Fruit fly (Drosophila melanogaster) whole organism, embryonic: ENCODE results near the gene CG32225.
A peak's percentile ranks its signal among the peaks of the same experiment; 100 is the strongest.

ENCODE experiments used
- Bgb ChIP-seq: fragments of 200-800 bp; sonication (Bioruptor generic); IDR thresholded peaks from 2 replicates; pipeline ENCODE4 v1.3.6; 2022; ENCODE audit warnings: missing biosample characterization, missing genetic modification characterization; ENCODE audit not compliant: partially characterized antibody
- CG10321 ChIP-seq: fragments of 200-800 bp; sonication (Bioruptor generic); IDR thresholded peaks from 2 replicates; pipeline ENCODE4 v1.3.6; 2022; ENCODE audit warnings: missing biosample characterization, missing genetic modification characterization
- CG10462 ChIP-seq: fragments of 200-800 bp; sonication (Bioruptor generic); optimal IDR thresholded peaks from 2 replicates; lab custom pipeline; 2016; ENCODE audit warnings: missing biosample characterization, missing genetic modification characterization
- CG10543 ChIP-seq: fragments of 200-800 bp; sonication (Bioruptor generic); optimal IDR thresholded peaks from 3 replicates; lab custom pipeline; 2017; ENCODE audit warnings: missing biosample characterization, mild to moderate bottlenecking, missing genetic modification characterization, moderate library complexity
- CG11085 ChIP-seq: fragments of 200-800 bp; sonication (Bioruptor generic); IDR thresholded peaks from 2 replicates; pipeline ENCODE4 v1.3.6; 2022; ENCODE audit warnings: missing biosample characterization, missing genetic modification characterization
- CG11247 ChIP-seq: fragments of 200-800 bp; sonication (Bioruptor generic); IDR thresholded peaks from 2 replicates; pipeline ENCODE4 v1.3.6; 2022; ENCODE audit warnings: missing biosample characterization, missing genetic modification characterization
- CG13775 ChIP-seq: fragments of 200-800 bp; sonication (Bioruptor generic); optimal IDR thresholded peaks from 3 replicates; lab custom pipeline; 2017; ENCODE audit warnings: missing biosample characterization, mild to moderate bottlenecking, missing genetic modification characterization
- CG14014 ChIP-seq: fragments of 200-800 bp; sonication (Bioruptor generic); IDR thresholded peaks from 2 replicates; pipeline ENCODE4 v1.3.6; 2022; ENCODE audit warnings: missing biosample characterization, missing genetic modification characterization
- CG14710 ChIP-seq: fragments of 200-800 bp; sonication (Bioruptor generic); optimal IDR thresholded peaks from 3 replicates; lab custom pipeline; 2019; ENCODE audit warnings: missing biosample characterization, mild to moderate bottlenecking, missing genetic modification characterization, moderate library complexity
- CG15269 ChIP-seq: fragments of 200-800 bp; sonication (Bioruptor generic); optimal IDR thresholded peaks from 2 replicates; lab custom pipeline; 2018; ENCODE audit warnings: missing biosample characterization, mild to moderate bottlenecking, missing genetic modification characterization, moderate library complexity
- CG16863 ChIP-seq: fragments of 200-800 bp; sonication (Bioruptor generic); optimal IDR thresholded peaks from 3 replicates; lab custom pipeline; 2016; ENCODE audit warnings: missing biosample characterization, missing genetic modification characterization
- CG17829 ChIP-seq: fragments of 200-800 bp; optimal IDR thresholded peaks from 2 replicates; lab custom pipeline; 2019; ENCODE audit warnings: missing biosample characterization, mild to moderate bottlenecking, missing genetic modification characterization, moderate library complexity
- CG2875 ChIP-seq: fragments of 200-800 bp; sonication (Bioruptor generic); optimal IDR thresholded peaks from 2 replicates; lab custom pipeline; 2017; ENCODE audit warnings: missing biosample characterization, mild to moderate bottlenecking, missing genetic modification characterization, missing genetic modification reagents
- CG30020 ChIP-seq: fragments of 200-800 bp; optimal IDR thresholded peaks from 2 replicates; lab custom pipeline; 2019; ENCODE audit warnings: missing biosample characterization, mild to moderate bottlenecking, missing genetic modification characterization, moderate library complexity
- CG4328 ChIP-seq: fragments of 200-800 bp; sonication (Bioruptor generic); optimal IDR thresholded peaks from 3 replicates; lab custom pipeline; 2017; ENCODE audit warnings: missing biosample characterization, missing genetic modification reagents, missing genetic modification characterization
- CG4617 ChIP-seq: fragments of 200-800 bp; sonication (Bioruptor generic); optimal IDR thresholded peaks from 3 replicates; lab custom pipeline; 2016; ENCODE audit warnings: missing biosample characterization, missing genetic modification characterization, borderline replicate concordance
- CG6683 ChIP-seq: fragments of 200-800 bp; sonication (Bioruptor generic); optimal IDR thresholded peaks from 2 replicates; lab custom pipeline; 2017; ENCODE audit warnings: missing biosample characterization, mild to moderate bottlenecking, missing genetic modification characterization, missing genetic modification reagents
- CG7786 ChIP-seq: fragments of 200-800 bp; sonication (Bioruptor generic); optimal IDR thresholded peaks from 2 replicates; lab custom pipeline; 2016; ENCODE audit warnings: missing biosample characterization, missing genetic modification characterization
- CG8944 ChIP-seq: fragments of 200-800 bp; sonication (Bioruptor generic); optimal IDR thresholded peaks from 3 replicates; lab custom pipeline; 2016; ENCODE audit warnings: missing biosample characterization, missing genetic modification characterization
- CG9876 ChIP-seq: fragments of 200-800 bp; sonication (Bioruptor generic); optimal IDR thresholded peaks from 2 replicates; lab custom pipeline; 2016; ENCODE audit warnings: missing biosample characterization, missing genetic modification characterization
- Dll ChIP-seq: fragments of 200-800 bp; sonication (Bioruptor generic); IDR thresholded peaks from 4 replicates; pipeline ENCODE4 v1.3.6; 2022; ENCODE audit warnings: missing biosample characterization, missing genetic modification characterization; ENCODE audit not compliant: partially characterized antibody
- Dref ChIP-seq: fragments of 200-800 bp; sonication (Bioruptor generic); IDR thresholded peaks from 2 replicates; pipeline ENCODE4 v1.3.6; 2022; ENCODE audit warnings: missing biosample characterization, missing genetic modification characterization
- Elba2 ChIP-seq: fragments of 200-800 bp; sonication (Bioruptor generic); optimal IDR thresholded peaks from 3 replicates; lab custom pipeline; 2016; ENCODE audit warnings: missing biosample characterization, missing genetic modification characterization
- Max ChIP-seq: fragments of 200-800 bp; sonication (Bioruptor generic); optimal IDR thresholded peaks from 2 replicates; lab custom pipeline; 2016; ENCODE audit warnings: missing biosample characterization, mild to moderate bottlenecking, missing genetic modification characterization
- Med ChIP-seq: fragments of 200-800 bp; sonication (Bioruptor generic); peaks from one replicate; lab custom pipeline; 2016; ENCODE audit warnings: missing biosample characterization, missing genetic modification characterization, mild to moderate bottlenecking, inconsistent platforms, moderate library complexity
- Myb ChIP-seq: fragments of 200-800 bp; sonication (Bioruptor generic); optimal IDR thresholded peaks from 2 replicates; lab custom pipeline; 2016; ENCODE audit warnings: missing biosample characterization, missing genetic modification characterization
- Nf-YA ChIP-seq: fragments of 200-800 bp; sonication (Bioruptor generic); IDR thresholded peaks from 2 replicates; pipeline ENCODE4 v1.3.6; 2022; ENCODE audit warnings: missing biosample characterization, missing genetic modification characterization
- Side ChIP-seq: fragments of 200-800 bp; sonication (Bioruptor generic); optimal IDR thresholded peaks from 2 replicates; lab custom pipeline; 2016; ENCODE audit warnings: missing biosample characterization, missing genetic modification characterization
- Tbp ChIP-seq: fragments of >200 bp; optimal IDR thresholded peaks from 2 replicates; lab custom pipeline; 2018; ENCODE audit warnings: missing biosample characterization, missing genetic modification characterization
- Xrp1 ChIP-seq: fragments of 200-800 bp; sonication (Bioruptor generic); IDR thresholded peaks from 2 replicates; pipeline ENCODE4 v1.3.6; 2022; ENCODE audit warnings: missing biosample characterization, missing genetic modification characterization
- abd-A ChIP-seq: fragments of 200-800 bp; sonication (Bioruptor generic); optimal IDR thresholded peaks from 3 replicates; lab custom pipeline; 2019; ENCODE audit warnings: missing biosample characterization, mild to moderate bottlenecking, missing genetic modification characterization, moderate library complexity
- ase ChIP-seq: fragments of 200-800 bp; sonication (Bioruptor generic); IDR thresholded peaks from 3 replicates; pipeline ENCODE4 v1.3.6; 2022; ENCODE audit warnings: missing biosample characterization, missing genetic modification characterization
- az2 ChIP-seq: fragments of 200-800 bp; sonication (Bioruptor generic); optimal IDR thresholded peaks from 3 replicates; lab custom pipeline; 2016; ENCODE audit warnings: missing biosample characterization, missing genetic modification characterization
- br ChIP-seq: fragments of >200 bp; optimal IDR thresholded peaks from 2 replicates; lab custom pipeline; 2017
- chm ChIP-seq: fragments of 200-800 bp; sonication (Bioruptor generic); IDR thresholded peaks from 2 replicates; pipeline ENCODE4 v1.3.6; 2022; ENCODE audit warnings: missing biosample characterization, missing genetic modification characterization
- corto ChIP-seq: fragments of 200-800 bp; sonication (Bioruptor generic); optimal IDR thresholded peaks from 2 replicates; lab custom pipeline; 2016; ENCODE audit warnings: missing biosample characterization, mild to moderate bottlenecking, missing genetic modification characterization, moderate library complexity
- ems ChIP-seq: fragments of 200-800 bp; sonication (Bioruptor generic); optimal IDR thresholded peaks from 3 replicates; lab custom pipeline; 2016; ENCODE audit warnings: missing biosample characterization, missing genetic modification characterization
- fd96Cb ChIP-seq: fragments of 200-800 bp; sonication (Bioruptor generic); optimal IDR thresholded peaks from 2 replicates; lab custom pipeline; 2018; ENCODE audit warnings: missing biosample characterization, mild to moderate bottlenecking, missing genetic modification characterization, moderate library complexity
- gfzf ChIP-seq: fragments of 200-800 bp; sonication (Bioruptor generic); optimal IDR thresholded peaks from 2 replicates; lab custom pipeline; 2016; ENCODE audit warnings: missing biosample characterization, mild to moderate bottlenecking, missing genetic modification characterization, moderate library complexity
- hb ChIP-seq: fragments of 200-800 bp; sonication (Bioruptor generic); IDR thresholded peaks from 3 replicates; pipeline ENCODE4 v1.3.6; 2022; ENCODE audit warnings: missing biosample characterization, missing genetic modification characterization; ENCODE audit not compliant: partially characterized antibody
- hkb ChIP-seq, 2 experiments: fragments of 200-800 bp in 1 of 2; fragments of >200 bp in 1 of 2; sonication (Bioruptor generic) in 1 of 2; IDR thresholded peaks in 1 of 2; optimal IDR thresholded peaks in 1 of 2; 2 replicates each; pipeline versions ENCODE4 v1.3.6 to Lab custom; 2017 to 2022; ENCODE audit warnings: missing biosample characterization in 1 of 2, missing genetic modification characterization in 1 of 2
- kni ChIP-seq: fragments of 200-800 bp; sonication (Bioruptor generic); optimal IDR thresholded peaks from 3 replicates; lab custom pipeline; 2017; ENCODE audit warnings: mild to moderate bottlenecking, missing biosample characterization, missing genetic modification reagents, missing genetic modification characterization
- lmd ChIP-seq: fragments of 200-800 bp; sonication (Bioruptor generic); IDR thresholded peaks from 2 replicates; pipeline ENCODE4 v1.3.6; 2022; ENCODE audit warnings: missing biosample characterization, missing genetic modification characterization
- pfk ChIP-seq: fragments of 200-800 bp; sonication (Bioruptor generic); optimal IDR thresholded peaks from 2 replicates; lab custom pipeline; 2018; ENCODE audit warnings: missing biosample characterization, mild to moderate bottlenecking, missing genetic modification characterization, moderate library complexity
- ranshi ChIP-seq: fragments of 200-800 bp; sonication (Bioruptor generic); IDR thresholded peaks from 2 replicates; pipeline ENCODE4 v1.3.6; 2022; ENCODE audit warnings: missing biosample characterization, missing genetic modification characterization
- repo ChIP-seq: fragments of 200-800 bp; sonication (Bioruptor generic); optimal IDR thresholded peaks from 2 replicates; lab custom pipeline; 2016; ENCODE audit warnings: missing biosample characterization, missing genetic modification characterization
- sug ChIP-seq: fragments of 200-800 bp; optimal IDR thresholded peaks from 2 replicates; lab custom pipeline; 2019; ENCODE audit warnings: missing biosample characterization, mild to moderate bottlenecking, missing genetic modification characterization, moderate library complexity
- tll ChIP-seq, 2 experiments: fragments of 200-800 bp in 1 of 2; fragments of >200 bp in 1 of 2; sonication (Bioruptor generic) in 1 of 2; optimal IDR thresholded peaks; 2 replicates each; lab custom pipeline; 2017 to 2019; ENCODE audit warnings: missing biosample characterization in 2 of 2, missing genetic modification characterization in 2 of 2, mild to moderate bottlenecking in 1 of 2, moderate library complexity in 1 of 2
- trh ChIP-seq: fragments of 200-800 bp; sonication (Bioruptor generic); optimal IDR thresholded peaks from 2 replicates; lab custom pipeline; 2016; ENCODE audit warnings: missing biosample characterization, missing genetic modification characterization

CG32225 gene

DNA sequence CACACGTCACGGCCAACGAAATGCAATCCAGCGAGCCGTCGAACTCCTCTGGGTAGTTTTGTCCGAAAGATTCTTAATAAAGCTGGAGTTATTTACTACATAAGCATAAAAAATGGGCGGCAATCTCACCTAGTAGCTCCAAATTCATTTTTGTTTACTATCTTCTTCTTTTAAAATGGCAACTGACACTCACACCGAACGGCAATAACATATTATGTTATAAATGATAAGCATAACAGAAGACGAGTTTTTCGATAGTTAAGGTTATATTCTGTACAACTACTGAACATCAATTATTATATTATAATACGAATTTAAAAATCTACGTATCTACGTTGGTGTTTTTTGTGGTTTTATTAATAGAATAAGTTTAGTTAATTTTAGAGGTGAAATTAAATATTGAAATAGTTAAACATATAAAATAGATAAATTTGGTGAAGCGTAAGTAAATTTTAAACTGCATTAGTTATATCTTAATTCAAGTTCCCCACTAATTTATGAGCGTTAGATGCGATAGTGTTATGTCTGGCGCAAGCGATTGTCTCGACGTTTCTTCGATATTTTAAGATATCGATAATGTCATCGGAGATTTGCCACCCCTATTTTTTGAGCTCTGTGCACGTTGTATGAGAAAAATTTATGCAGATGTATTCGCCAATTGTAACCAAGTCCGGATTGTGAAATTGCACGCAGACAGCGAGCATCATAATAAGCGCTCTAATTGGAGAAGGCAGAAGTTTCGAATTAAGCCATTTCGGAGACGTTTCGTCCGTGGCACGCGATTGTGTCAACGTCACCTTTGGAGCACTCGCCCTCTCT, 41.9 kb upstream of the CG32225 start, which contains the start of the genes Rbbp5 and eRF1 (continued):
- TF ChIP-seq hb (GFP tag; lab: Robert Waterston, UW) (peak; percentile 85), ase (GFP tag; lab: Robert Waterston, UW) (peak; percentile 57; the same call in 2 of the 3 replicates), CG10321 (GFP tag; lab: Robert Waterston, UW) (0 out of 2 replicates have a peak, but pooled peaks have one; percentile 31), abd-A (tag; lab: Kevin White, UChicago) (no peak), Max (GFP tag; lab: Kevin White, UChicago) (peak; percentile 86), Dll (GFP tag; lab: Robert Waterston, UW) (peak; percentile 93), CG14710 (peak; percentile 86), Xrp1 (GFP tag; lab: Robert Waterston, UW) (peak; percentile 80), CG8944 (GFP tag; lab: Kevin White, UChicago) (peak; percentile 41), tll (GFP tag; optimal IDR thresholded peaks at IDR 0.05; lab: Kevin White, UChicago) (no peak), Tbp (GFP tag; lab: Kevin White, UChicago) (no peak), corto (GFP tag; lab: Kevin White, UChicago) (peak; percentile 53), Bgb (peak; percentile 90), CG6683 (GFP tag; lab: Kevin White, UChicago) (no peak), CG14014 (GFP tag; lab: Robert Waterston, UW) (peak; percentile 81), CG7786 (GFP tag; lab: Kevin White, UChicago) (peak; percentile 56), CG10543 (peak; percentile 68), CG16863 (peak; percentile 32), CG13775 (GFP tag; lab: Kevin White, UChicago) (peak; percentile 78), az2 (GFP tag; lab: Kevin White, UChicago) (peak; percentile 71), br (lab: Kevin White, UChicago) (no peak), Myb (GFP tag; lab: Kevin White, UChicago) (peak; percentile 18), Med (GFP tag; lab: Kevin White, UChicago) (peak; percentile 92), ems (GFP tag; lab: Kevin White, UChicago) (peak; percentile 58), lmd (GFP tag; lab: Robert Waterston, UW) (peak; percentile 73; the same call in 1 of the 2 replicates), CG11247 (GFP tag; lab: Robert Waterston, UW) (no peak), chm (GFP tag; lab: Robert Waterston, UW) (peak; percentile 61), CG15269 (tag; lab: Kevin White, UChicago) (peak; percentile 81), Side (GFP tag; lab: Kevin White, UChicago) (peak; percentile 47), CG30020 (tag; lab: Kevin White, UChicago) (peak; percentile 74), gfzf (GFP tag; lab: Kevin White, UChicago) (no peak), Dref (GFP tag; lab: Robert Waterston, UW) (peak; percentile 92), CG17829 (tag; lab: Kevin White, UChicago) (peak; percentile 79), ranshi (GFP tag; lab: Robert Waterston, UW) (0 out of 2 replicates have a peak, but pooled peaks have one; percentile 78), trh (GFP tag; lab: Kevin White, UChicago) (peak; percentile 36), Nf-YA (GFP tag; lab: Robert Waterston, UW) (no peak), hkb (optimal IDR thresholded peaks at IDR 0.05; lab: Kevin White, UChicago) (peak; percentile 27), hkb (GFP tag; IDR thresholded peaks at IDR 0.05; lab: Robert Waterston, UW) (peak; percentile 66; the same call in 1 of the 2 replicates)
- TF ChIP-seq, all 482 proteins: peak for 302

DNA sequence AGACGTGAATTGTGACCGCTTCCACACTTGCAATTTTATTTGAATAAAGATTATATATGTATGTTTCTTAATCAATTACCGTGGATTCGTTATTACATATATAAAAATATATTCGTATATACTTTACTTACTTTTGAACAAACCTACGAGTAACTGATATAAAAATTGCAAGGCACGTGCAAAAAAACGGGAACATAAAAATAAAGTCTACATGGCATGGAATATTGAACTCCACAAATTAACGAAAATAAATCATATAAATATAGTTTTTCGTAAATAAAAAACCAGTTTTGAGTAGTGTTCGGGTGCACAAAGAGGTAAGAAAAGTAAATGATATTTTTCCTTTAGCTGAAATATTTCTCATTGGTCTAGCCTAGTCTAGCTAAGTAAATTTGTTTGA, 36.3 kb upstream of the CG32225 start, which contains the start of gene Spn77Bc:
Gene Spn77Bc (plus strand): TSS at position 301 of the 400 bp plus-strand sequence.
- TF ChIP-seq sug (tag; lab: Kevin White, UChicago): no peak
- TF ChIP-seq fd96Cb (tag; lab: Kevin White, UChicago): no peak
- no peak for TF ChIP-seq CG2875 (GFP tag; lab: Kevin White, UChicago)
- TF ChIP-seq CG10462 (GFP tag; lab: Kevin White, UChicago): no peak
- TF ChIP-seq CG4328: no peak
- no peak for TF ChIP-seq CG4617 (GFP tag; lab: Kevin White, UChicago)
- TF ChIP-seq pfk (GFP tag; lab: Kevin White, UChicago): no peak
- no peak for TF ChIP-seq Elba2
- no peak for TF ChIP-seq CG11085
- no peak for TF ChIP-seq kni
- no peak for TF ChIP-seq CG9876
- no peak for TF ChIP-seq repo (GFP tag; lab: Kevin White, UChicago)
